Fruit fly (Drosophila melanogaster) whole organism, embryonic: ENCODE results near the gene CG17187.

Experiments used
- Ada2b ChIP-seq: fragments of 200-800 bp; sonication (Bioruptor generic); IDR thresholded peaks from 2 replicates; pipeline ENCODE4 v1.3.6; 2022; ENCODE audit warnings: missing biosample characterization, missing genetic modification characterization
- CG10267 ChIP-seq: fragments of 200-800 bp; sonication (Bioruptor generic); optimal IDR thresholded peaks from 2 replicates; lab custom pipeline; 2018; ENCODE audit warnings: missing biosample characterization, mild to moderate bottlenecking, missing genetic modification characterization, moderate library complexity
- CG10543 ChIP-seq: fragments of 200-800 bp; sonication (Bioruptor generic); optimal IDR thresholded peaks from 3 replicates; lab custom pipeline; 2017; ENCODE audit warnings: missing biosample characterization, mild to moderate bottlenecking, missing genetic modification characterization, moderate library complexity
- CG12104 ChIP-seq: fragments of 200-800 bp; sonication (Bioruptor generic); optimal IDR thresholded peaks from 3 replicates; lab custom pipeline; 2016; ENCODE audit warnings: missing biosample characterization, missing genetic modification characterization
- CG12219 ChIP-seq: fragments of 200-800 bp; sonication (Bioruptor generic); optimal IDR thresholded peaks from 3 replicates; lab custom pipeline; 2018; ENCODE audit warnings: missing biosample characterization, mild to moderate bottlenecking, missing genetic modification characterization
- CG12744 ChIP-seq: fragments of 200-800 bp; sonication (Bioruptor generic); optimal IDR thresholded peaks from 2 replicates; lab custom pipeline; 2016; ENCODE audit warnings: missing biosample characterization, missing genetic modification characterization
- CG14710 ChIP-seq: fragments of 200-800 bp; sonication (Bioruptor generic); optimal IDR thresholded peaks from 3 replicates; lab custom pipeline; 2019; ENCODE audit warnings: missing biosample characterization, mild to moderate bottlenecking, missing genetic modification characterization, moderate library complexity
- CG1529 ChIP-seq: fragments of 200-800 bp; sonication (Bioruptor generic); optimal IDR thresholded peaks from 3 replicates; lab custom pipeline; 2018; ENCODE audit warnings: missing biosample characterization, missing genetic modification characterization
- CG16815 ChIP-seq: fragments of 200-800 bp; sonication (Bioruptor generic); optimal IDR thresholded peaks from 3 replicates; lab custom pipeline; 2017; ENCODE audit warnings: missing biosample characterization, mild to moderate bottlenecking, missing genetic modification characterization
- CG17328 ChIP-seq: fragments of 200-800 bp; sonication (Bioruptor generic); IDR thresholded peaks from 2 replicates; pipeline ENCODE4 v1.3.6; 2022; ENCODE audit warnings: missing biosample characterization, missing genetic modification characterization
- CG17385 ChIP-seq: fragments of 200-800 bp; sonication (Bioruptor generic); optimal IDR thresholded peaks from 3 replicates; lab custom pipeline; 2018; ENCODE audit warnings: missing biosample characterization, mild to moderate bottlenecking, missing genetic modification characterization
- CG18011 ChIP-seq: fragments of 200-800 bp; sonication (Bioruptor generic); optimal IDR thresholded peaks from 2 replicates; lab custom pipeline; 2017; ENCODE audit warnings: missing biosample characterization, missing genetic modification characterization, mild to moderate bottlenecking, moderate library complexity, missing genotype
- CG18619 ChIP-seq: fragments of 200-800 bp; sonication (Bioruptor generic); optimal IDR thresholded peaks from 3 replicates; lab custom pipeline; 2017; ENCODE audit warnings: missing biosample characterization, mild to moderate bottlenecking, missing genetic modification characterization
- CG2116 ChIP-seq: fragments of 200-800 bp; sonication (Bioruptor generic); optimal IDR thresholded peaks from 3 replicates; lab custom pipeline; 2018; ENCODE audit warnings: missing biosample characterization, mild to moderate bottlenecking, missing genetic modification characterization
- CG2712 ChIP-seq: fragments of 200-800 bp; optimal IDR thresholded peaks from 3 replicates; lab custom pipeline; 2019; ENCODE audit warnings: missing biosample characterization, mild to moderate bottlenecking, missing genetic modification characterization, moderate library complexity
- CG3065 ChIP-seq: fragments of 200-800 bp; sonication (Bioruptor generic); optimal IDR thresholded peaks from 2 replicates; lab custom pipeline; 2016; ENCODE audit warnings: missing biosample characterization, missing genetic modification characterization
- CG3163 ChIP-seq: fragments of 200-800 bp; sonication (Bioruptor generic); optimal IDR thresholded peaks from 3 replicates; lab custom pipeline; 2016; ENCODE audit warnings: missing biosample characterization, missing genetic modification characterization
- CG33213 ChIP-seq: fragments of 200-800 bp; sonication (Bioruptor generic); optimal IDR thresholded peaks from 3 replicates; lab custom pipeline; 2016; ENCODE audit warnings: missing biosample characterization, missing genetic modification characterization
- CG34422 ChIP-seq: fragments of 200-800 bp; sonication (Bioruptor generic); IDR thresholded peaks from 3 replicates; pipeline ENCODE4 v1.3.6; 2022; ENCODE audit warnings: missing biosample characterization, missing genetic modification characterization
- CG4617 ChIP-seq: fragments of 200-800 bp; sonication (Bioruptor generic); optimal IDR thresholded peaks from 3 replicates; lab custom pipeline; 2016; ENCODE audit warnings: missing biosample characterization, missing genetic modification characterization, borderline replicate concordance
- CG6272 ChIP-seq: fragments of 200-800 bp; sonication (Bioruptor generic); IDR thresholded peaks from 2 replicates; pipeline ENCODE4 v1.3.6; 2022; ENCODE audit warnings: missing biosample characterization, missing genetic modification characterization
- CG7786 ChIP-seq: fragments of 200-800 bp; sonication (Bioruptor generic); optimal IDR thresholded peaks from 2 replicates; lab custom pipeline; 2016; ENCODE audit warnings: missing biosample characterization, missing genetic modification characterization
- Camta ChIP-seq: fragments of 200-800 bp; sonication (Bioruptor generic); optimal IDR thresholded peaks from 2 replicates; lab custom pipeline; 2016; ENCODE audit warnings: missing biosample characterization, missing genetic modification characterization
- Chrac-16 ChIP-seq: fragments of 200-800 bp; sonication (Bioruptor generic); optimal IDR thresholded peaks from 3 replicates; lab custom pipeline; 2016; ENCODE audit warnings: missing biosample characterization, missing genetic modification characterization
- Dip3 ChIP-seq: fragments of 200-800 bp; sonication (Bioruptor generic); optimal IDR thresholded peaks from 3 replicates; lab custom pipeline; 2016; ENCODE audit warnings: missing biosample characterization, missing genetic modification characterization
- Dp ChIP-seq: fragments of 200-800 bp; sonication (Bioruptor generic); optimal IDR thresholded peaks from 2 replicates; lab custom pipeline; 2018; ENCODE audit warnings: missing biosample characterization, mild to moderate bottlenecking, missing genetic modification characterization, moderate library complexity
- Ets65A ChIP-seq: fragments of 200-800 bp; sonication (Bioruptor generic); peaks from one replicate; lab custom pipeline; 2016; ENCODE audit warnings: missing biosample characterization, missing genetic modification characterization
- Fer3 ChIP-seq: fragments of 200-800 bp; sonication (Bioruptor generic); optimal IDR thresholded peaks from 2 replicates; lab custom pipeline; 2018; ENCODE audit warnings: missing biosample characterization, mild to moderate bottlenecking, missing genetic modification characterization, moderate library complexity
- Lhr ChIP-seq: fragments of 200-800 bp; sonication (Bioruptor generic); optimal IDR thresholded peaks from 3 replicates; lab custom pipeline; 2017; ENCODE audit warnings: mild to moderate bottlenecking, missing biosample characterization, missing genetic modification reagents, missing genetic modification characterization
- MBD-R2 ChIP-seq: fragments of 200-800 bp; sonication (Bioruptor generic); IDR thresholded peaks from 2 replicates; pipeline ENCODE4 v1.3.6; 2022; ENCODE audit warnings: missing biosample characterization, missing genetic modification characterization
- Meics ChIP-seq: fragments of 200-800 bp; sonication (Bioruptor generic); optimal IDR thresholded peaks from 2 replicates; lab custom pipeline; 2017; ENCODE audit warnings: missing biosample characterization, mild to moderate bottlenecking, missing genetic modification characterization
- Nf-YB ChIP-seq: fragments of 200-800 bp; sonication (Bioruptor generic); optimal IDR thresholded peaks from 3 replicates; lab custom pipeline; 2019; ENCODE audit warnings: missing biosample characterization, mild to moderate bottlenecking, missing genetic modification characterization, moderate library complexity
- Nf-YC ChIP-seq: fragments of 200-800 bp; optimal IDR thresholded peaks from 3 replicates; lab custom pipeline; 2019; ENCODE audit warnings: missing biosample characterization, mild to moderate bottlenecking, missing genetic modification characterization, moderate library complexity
- Opbp ChIP-seq: fragments of 200-800 bp; sonication (Bioruptor generic); IDR thresholded peaks from 3 replicates; pipeline ENCODE4 v1.3.6; 2022; ENCODE audit warnings: missing biosample characterization, missing genetic modification characterization; ENCODE audit not compliant: partially characterized antibody
- PHDP ChIP-seq: fragments of 200-800 bp; sonication (Bioruptor generic); optimal IDR thresholded peaks from 3 replicates; lab custom pipeline; 2018; ENCODE audit warnings: missing biosample characterization, mild to moderate bottlenecking, missing genetic modification characterization, moderate library complexity
- Sox100B ChIP-seq: fragments of 200-800 bp; sonication (Bioruptor generic); optimal IDR thresholded peaks from 3 replicates; lab custom pipeline; 2018; ENCODE audit warnings: missing biosample characterization, mild to moderate bottlenecking, missing genetic modification characterization
- Tbp ChIP-seq: fragments of >200 bp; optimal IDR thresholded peaks from 2 replicates; lab custom pipeline; 2018; ENCODE audit warnings: missing biosample characterization, missing genetic modification characterization
- btn ChIP-seq: fragments of 200-800 bp; sonication (Bioruptor generic); optimal IDR thresholded peaks from 2 replicates; lab custom pipeline; 2016; ENCODE audit warnings: missing biosample characterization, missing genetic modification characterization
- caup ChIP-seq: fragments of 200-800 bp; sonication (Bioruptor generic); optimal IDR thresholded peaks from 3 replicates; lab custom pipeline; 2017; ENCODE audit warnings: missing biosample characterization, mild to moderate bottlenecking, missing genetic modification characterization, moderate library complexity; ENCODE audit not compliant: severe bottlenecking
- chn ChIP-seq: fragments of 200-800 bp; sonication (Bioruptor generic); optimal IDR thresholded peaks from 2 replicates; lab custom pipeline; 2016; ENCODE audit warnings: missing biosample characterization, missing genetic modification characterization
- crp ChIP-seq, 2 experiments: fragments of 200-800 bp; sonication (Bioruptor generic); optimal IDR thresholded peaks; 2 replicates in 1 of 2; 3 replicates in 1 of 2; lab custom pipeline; 2017; ENCODE audit warnings: missing biosample characterization in 2 of 2, missing genetic modification characterization in 2 of 2, mild to moderate bottlenecking in 1 of 2, moderate library complexity in 1 of 2
- danr ChIP-seq: fragments of 200-800 bp; sonication (Bioruptor generic); IDR thresholded peaks from 2 replicates; pipeline ENCODE4 v1.3.6; 2022; ENCODE audit warnings: missing biosample characterization, missing genetic modification characterization
- esg ChIP-seq: fragments of 200-800 bp; sonication (Bioruptor generic); conservative IDR thresholded peaks from 2 replicates; pipeline ENCODE4 v1.3.6; 2022; ENCODE audit warnings: missing biosample characterization, missing genetic modification characterization
- ftz-f1 ChIP-seq: fragments of 200-800 bp; sonication (Bioruptor generic); optimal IDR thresholded peaks from 2 replicates; lab custom pipeline; 2016; ENCODE audit warnings: missing biosample characterization, missing genetic modification characterization
- gfzf ChIP-seq: fragments of 200-800 bp; sonication (Bioruptor generic); optimal IDR thresholded peaks from 2 replicates; lab custom pipeline; 2016; ENCODE audit warnings: missing biosample characterization, mild to moderate bottlenecking, missing genetic modification characterization, moderate library complexity
- gro ChIP-seq: fragments of 200-800 bp; sonication (Bioruptor generic); optimal IDR thresholded peaks from 2 replicates; lab custom pipeline; 2016; ENCODE audit warnings: missing biosample characterization, missing genetic modification characterization
- lilli ChIP-seq: fragments of 200-800 bp; sonication (Bioruptor generic); optimal IDR thresholded peaks from 3 replicates; lab custom pipeline; 2016; ENCODE audit warnings: missing biosample characterization, missing genetic modification characterization
- phol ChIP-seq: fragments of 200-800 bp; sonication (Bioruptor generic); optimal IDR thresholded peaks from 3 replicates; lab custom pipeline; 2018; ENCODE audit warnings: missing biosample characterization, mild to moderate bottlenecking, missing genetic modification characterization, moderate library complexity
- pum ChIP-seq: fragments of 200-800 bp; sonication (Bioruptor generic); optimal IDR thresholded peaks from 2 replicates; lab custom pipeline; 2016; ENCODE audit warnings: missing biosample characterization, missing genetic modification characterization
- salm ChIP-seq: fragments of 200-800 bp; sonication (Bioruptor generic); optimal IDR thresholded peaks from 2 replicates; lab custom pipeline; 2018; ENCODE audit warnings: missing biosample characterization, mild to moderate bottlenecking, missing genetic modification characterization
- tgo ChIP-seq: fragments of 200-800 bp; sonication (Bioruptor generic); IDR thresholded peaks from 3 replicates; pipeline ENCODE4 v1.3.6; 2022; ENCODE audit warnings: missing biosample characterization, missing genetic modification characterization
- tio ChIP-seq: fragments of 200-800 bp; sonication (Bioruptor generic); optimal IDR thresholded peaks from 2 replicates; lab custom pipeline; 2017; ENCODE audit warnings: missing biosample characterization, missing genetic modification characterization, inconsistent platforms
- twi ChIP-seq: fragments of 200-800 bp; optimal IDR thresholded peaks from 2 replicates; lab custom pipeline; 2019; ENCODE audit warnings: missing biosample characterization, mild to moderate bottlenecking, missing genetic modification characterization, moderate library complexity
- wor ChIP-seq: fragments of 200-800 bp; sonication (Bioruptor generic); IDR thresholded peaks from 2 replicates; pipeline ENCODE4 v1.3.6; 2022; ENCODE audit warnings: missing biosample characterization, missing genetic modification characterization

CG17187 gene

DNA sequence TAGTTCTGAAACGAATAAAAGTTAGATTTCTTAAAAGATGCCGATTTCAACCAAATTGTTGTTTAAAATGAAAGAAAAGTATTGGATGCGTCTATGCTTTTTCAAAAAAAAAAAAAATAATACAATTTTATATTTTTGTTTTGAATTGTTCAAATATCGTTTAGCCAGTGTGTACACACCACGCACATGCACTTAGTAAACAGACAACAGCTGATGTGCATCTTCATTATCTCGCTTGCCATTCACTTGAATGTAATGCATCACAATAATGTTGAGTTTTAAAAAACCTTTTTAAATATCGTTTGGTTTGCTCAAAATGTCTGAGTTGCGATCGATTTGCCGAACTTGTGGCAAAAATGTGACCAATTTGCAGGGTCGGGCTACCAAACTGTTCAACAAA, 4.4 kb upstream of the CG17187 start, which contains the start of gene CG31441 (continued):
- TF ChIP-seq CG3163 (GFP tag; lab: Kevin White, UChicago) (no peak), CG14710 (tag; lab: Kevin White, UChicago) (peak; percentile 99), CG12219 (no peak), CG18011 (GFP tag; lab: Kevin White, UChicago) (no peak), caup (GFP tag; lab: Kevin White, UChicago) (no peak), PHDP (tag; lab: Kevin White, UChicago) (no peak), Fer3 (tag; lab: Kevin White, UChicago) (no peak), salm (tag; lab: Kevin White, UChicago) (no peak), twi (tag; lab: Kevin White, UChicago) (no peak), tio (no peak), CG17385 (peak; percentile 52), Chrac-16 (GFP tag; lab: Kevin White, UChicago) (no peak), Dip3 (GFP tag; lab: Kevin White, UChicago) (no peak), CG16815 (no peak), Sox100B (no peak), CG18619 (GFP tag; lab: Kevin White, UChicago) (no peak), pum (no peak), CG12744 (GFP tag; lab: Kevin White, UChicago) (no peak), CG6272 (no peak), CG7786 (no peak), Tbp (GFP tag; lab: Kevin White, UChicago) (no peak), ftz-f1 (GFP tag; lab: Kevin White, UChicago) (no peak), gro (no peak), CG1529 (GFP tag; lab: Kevin White, UChicago) (no peak), CG33213 (GFP tag; lab: Kevin White, UChicago) (no peak), esg (GFP tag; lab: Robert Waterston, UW) (no peak), Camta (GFP tag; lab: Kevin White, UChicago) (no peak), Nf-YB (GFP tag; lab: Kevin White, UChicago) (no peak), Ets65A (GFP tag; lab: Kevin White, UChicago) (peak; percentile 56), danr (GFP tag; lab: Robert Waterston, UW) (no peak), CG10543 (no peak), CG3065 (no peak), wor (no peak), Meics (no peak), lilli (no peak), CG2116 (peak; percentile 42)

DNA sequence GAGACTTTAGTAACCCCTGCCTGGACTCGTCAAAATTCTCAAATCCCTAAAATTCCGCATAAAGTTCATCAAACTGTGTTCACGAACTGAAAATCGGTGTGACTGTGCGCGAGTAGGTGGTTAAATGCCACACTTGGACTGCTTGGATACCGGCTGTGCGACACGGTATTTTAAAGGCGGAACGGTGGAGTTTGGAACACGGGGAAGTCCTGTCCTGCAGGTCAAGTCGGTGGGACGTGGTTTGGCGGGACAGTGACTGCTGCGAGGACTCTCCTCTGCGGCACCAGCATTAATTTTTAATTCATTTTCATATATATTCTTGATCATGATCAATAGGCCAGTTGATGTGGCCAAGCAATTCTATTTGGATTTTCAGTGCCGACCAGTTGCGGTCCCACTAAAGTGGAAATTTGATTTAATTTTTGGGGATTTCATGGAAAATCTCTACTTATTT, 3.3 kb upstream of the CG17187 start, which contains the start of the genes Arfip and CG17721:
Arfip (minus strand) TSS at position 96 of the 454 bp plus-strand sequence.
CG17721 (plus strand) TSS at position 223 of the 454 bp plus-strand sequence.
- peak; percentile 7 for TF ChIP-seq phol
- TF ChIP-seq tgo: no peak
- peak in 1 of 2 experiments; percentile 57 for TF ChIP-seq crp (GFP tag; optimal IDR thresholded peaks at IDR 0.05; lab: Kevin White, UChicago)
- peak; percentile 19 for TF ChIP-seq CG2712 (tag; lab: Kevin White, UChicago)
- no peak for TF ChIP-seq CG12104 (GFP tag; lab: Kevin White, UChicago)
- peak; percentile 46; the same call in 2 of the 3 replicates for TF ChIP-seq Opbp (GFP tag; lab: Robert Waterston, UW)
- TF ChIP-seq MBD-R2: peak; percentile 89
- peak; percentile 72 for TF ChIP-seq Lhr
- peak; percentile 44 for TF ChIP-seq Dp
- no peak for TF ChIP-seq chn (GFP tag; lab: Kevin White, UChicago)
- peak; percentile 21 for TF ChIP-seq CG2116
- TF ChIP-seq CG34422 (GFP tag; lab: Robert Waterston, UW): peak; percentile 53; the same call in 1 of the 3 replicates
- no peak for TF ChIP-seq btn (GFP tag; lab: Kevin White, UChicago)
- TF ChIP-seq CG10267 (tag; lab: Kevin White, UChicago): peak; percentile 16
- TF ChIP-seq gfzf: peak; percentile 95
- no peak for TF ChIP-seq Ada2b (GFP tag; lab: Robert Waterston, UW)
- TF ChIP-seq Nf-YC (tag; lab: Kevin White, UChicago): peak; percentile 26
- TF ChIP-seq CG17328: no peak
- peak; percentile 87 for TF ChIP-seq CG4617 (GFP tag; lab: Kevin White, UChicago)
